Worm (Caenorhabditis elegans) whole organism, L3 larva: Measurements from ENCODE around the gene gly-1.

Experiments used
- R02D3.7 ChIP-seq: fragments of 150-350 bp; optimal IDR thresholded peaks from 2 replicates; lab custom pipeline; 2014; ENCODE audit warnings: missing biosample characterization, missing genetic modification characterization
- ZK546.5 ChIP-seq: sonication (generic microtip); optimal IDR thresholded peaks from 2 replicates; lab custom pipeline; 2017; ENCODE audit warnings: missing biosample characterization, missing genetic modification characterization
- daf-12 ChIP-seq: fragments of 150-350 bp; optimal IDR thresholded peaks from 2 replicates; lab custom pipeline; 2014; ENCODE audit warnings: missing biosample characterization, missing genetic modification reagents, missing genetic modification characterization
- elt-1 ChIP-seq: fragments of 150-350 bp; optimal IDR thresholded peaks from 2 replicates; lab custom pipeline; 2014; ENCODE audit warnings: missing biosample characterization, missing genetic modification characterization
- elt-2 ChIP-seq: sonication (generic microtip); optimal IDR thresholded peaks from 2 replicates; lab custom pipeline; 2016; ENCODE audit warnings: missing genetic modification reagents, mild to moderate bottlenecking, missing genetic modification characterization, missing compliant biosample characterization
- eor-1 ChIP-seq, 2 experiments: fragments of 150-350 bp; optimal IDR thresholded peaks; 2 replicates each; lab custom pipeline; 2014 to 2018; ENCODE audit warnings: missing biosample characterization in 2 of 2, missing genetic modification characterization in 2 of 2
- hmg-11 ChIP-seq: sonication (generic microtip); optimal IDR thresholded peaks from 2 replicates; lab custom pipeline; 2016; ENCODE audit warnings: missing genetic modification characterization, missing compliant biosample characterization
- jun-1 ChIP-seq: fragments of 150-350 bp; optimal IDR thresholded peaks from 2 replicates; lab custom pipeline; 2014; ENCODE audit warnings: missing biosample characterization, missing genetic modification reagents, missing genetic modification characterization
- lin-15B ChIP-seq: fragments of 150-350 bp; optimal IDR thresholded peaks from 2 replicates; lab custom pipeline; 2014; ENCODE audit warnings: missing biosample characterization, missing genetic modification characterization
- lin-39 ChIP-seq: fragments of 150-350 bp; optimal IDR thresholded peaks from 2 replicates; lab custom pipeline; 2018; ENCODE audit warnings: missing biosample characterization, missing genetic modification reagents, missing genetic modification characterization
- mdl-1 ChIP-seq: fragments of 150-350 bp; optimal IDR thresholded peaks from 2 replicates; lab custom pipeline; 2014; ENCODE audit warnings: missing biosample characterization, missing genetic modification characterization
- nfya-1 ChIP-seq: sonication (generic microtip); optimal IDR thresholded peaks from 2 replicates; lab custom pipeline; 2017; ENCODE audit warnings: missing genetic modification characterization, mild to moderate bottlenecking, missing compliant biosample characterization, antibody characterized with exemption, moderate library complexity; ENCODE audit not compliant: insufficient read depth
- nhr-11 ChIP-seq: fragments of 150-350 bp; optimal IDR thresholded peaks from 2 replicates; lab custom pipeline; 2014; ENCODE audit warnings: missing biosample characterization, missing genetic modification characterization
- nhr-12 ChIP-seq: fragments of 150-350 bp; optimal IDR thresholded peaks from 2 replicates; lab custom pipeline; 2014; ENCODE audit warnings: missing biosample characterization, missing genetic modification characterization
- nhr-23 ChIP-seq: fragments of 150-350 bp; optimal IDR thresholded peaks from 2 replicates; lab custom pipeline; 2014; ENCODE audit warnings: missing biosample characterization, missing genetic modification reagents, missing genetic modification characterization
- nhr-237 ChIP-seq: fragments of 150-350 bp; optimal IDR thresholded peaks from 2 replicates; lab custom pipeline; 2014; ENCODE audit warnings: missing biosample characterization, missing genetic modification characterization
- nhr-25 ChIP-seq: sonication (generic microtip); optimal IDR thresholded peaks from 2 replicates; lab custom pipeline; 2017; ENCODE audit warnings: missing biosample characterization, missing genetic modification characterization
- nhr-43 ChIP-seq: sonication (generic microtip); optimal IDR thresholded peaks from 2 replicates; lab custom pipeline; 2016; ENCODE audit warnings: mild to moderate bottlenecking, missing genetic modification characterization, missing compliant biosample characterization; ENCODE audit not compliant: poor library complexity, severe bottlenecking
- nhr-77 ChIP-seq: fragments of 150-350 bp; optimal IDR thresholded peaks from 2 replicates; lab custom pipeline; 2014; ENCODE audit warnings: missing biosample characterization, missing genetic modification characterization
- pha-4 ChIP-seq: fragments of 150-350 bp; optimal IDR thresholded peaks from 2 replicates; lab custom pipeline; 2014; ENCODE audit warnings: missing biosample characterization, missing genetic modification reagents, missing genetic modification characterization
- pqm-1 ChIP-seq: fragments of 150-350 bp; optimal IDR thresholded peaks from 2 replicates; lab custom pipeline; 2017; ENCODE audit warnings: missing biosample characterization, missing genetic modification characterization, inconsistent platforms
- snpc-4 ChIP-seq: fragments of 150-350 bp; optimal IDR thresholded peaks from 2 replicates; lab custom pipeline; 2014; ENCODE audit warnings: missing biosample characterization, missing genetic modification characterization
- unc-39 ChIP-seq: sonication (generic microtip); optimal IDR thresholded peaks from 4 replicates; lab custom pipeline; 2017; ENCODE audit warnings: missing biosample characterization, missing genetic modification characterization

gly-1 gene

DNA sequence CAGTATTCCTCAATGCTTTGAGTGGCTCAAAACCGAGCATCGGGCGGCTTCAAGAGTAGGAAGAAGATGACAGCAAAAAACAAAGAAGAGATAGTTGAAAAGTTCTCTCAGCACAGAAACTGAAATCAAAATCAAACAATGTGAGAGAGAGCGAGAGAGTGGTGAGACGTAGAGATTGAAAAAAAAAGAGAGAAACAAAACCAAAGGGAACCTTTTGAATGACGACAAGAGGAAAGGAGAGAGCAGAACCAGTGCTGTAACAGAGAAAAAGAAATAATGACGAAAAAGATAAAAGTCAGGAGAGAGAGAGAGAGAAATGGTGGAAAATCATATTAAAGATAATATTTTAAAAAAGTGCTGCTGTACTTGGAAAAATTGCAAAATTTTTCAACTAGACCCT lies 34.8 kb downstream of the gly-1 start:
- TF ChIP-seq eor-1 (tag; optimal IDR thresholded peaks at IDR 0.05; lab: Kevin White, UChicago) (no peak), elt-2 (tag; lab: Kevin White, UChicago) (peak; percentile 55), R02D3.7 (tag; lab: Kevin White, UChicago) (no peak), nfya-1 (peak; percentile 43), hmg-11 (tag; lab: Kevin White, UChicago) (peak; percentile 35), pha-4 (tag; lab: Kevin White, UChicago) (peak; percentile 57), pqm-1 (peak; percentile 64)

DNA sequence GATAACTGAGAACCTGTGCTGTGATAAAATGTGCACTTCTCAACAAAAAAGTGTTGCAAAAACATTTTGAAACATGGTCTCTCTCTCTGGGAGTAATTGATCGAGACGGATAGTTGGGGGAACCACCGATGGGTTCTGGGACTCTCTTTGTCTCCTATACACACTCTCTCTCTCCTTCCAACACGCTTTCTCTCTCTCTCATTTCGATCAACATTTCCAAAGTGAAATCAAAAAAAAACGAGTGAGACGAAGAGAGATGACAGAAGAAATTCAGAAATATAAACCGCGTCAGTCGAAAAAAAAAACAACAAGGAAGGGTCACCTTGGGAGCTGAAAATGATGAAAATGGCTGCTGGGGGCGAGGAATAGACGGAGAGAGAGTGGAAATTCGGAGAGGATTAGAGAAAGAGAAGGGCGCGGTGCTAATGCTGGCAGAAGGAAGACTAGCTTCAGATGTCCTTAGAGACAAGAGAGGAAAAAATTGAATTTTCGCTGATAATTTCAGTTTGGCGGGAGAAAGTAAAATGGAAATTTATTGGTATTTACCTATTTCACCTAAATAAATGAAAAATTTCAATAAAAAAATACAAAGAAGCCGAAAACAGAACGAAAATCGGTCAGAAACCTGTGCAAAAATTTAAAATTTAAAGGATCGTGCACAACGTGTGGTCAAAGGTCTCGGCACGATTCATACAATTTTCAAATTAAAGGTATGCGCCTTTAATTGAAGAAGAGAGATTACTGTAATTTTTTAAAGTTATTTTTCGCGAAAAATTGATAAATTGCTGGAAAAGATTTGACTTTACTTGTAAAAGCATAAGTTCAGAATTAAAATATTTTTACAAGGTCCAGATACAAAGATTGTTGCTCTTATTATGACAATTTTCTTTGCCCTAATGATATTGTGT lies 39.0 kb downstream of the gly-1 start:
- TF ChIP-seq hmg-11 (tag; lab: Kevin White, UChicago), result peak; percentile 58
- TF ChIP-seq nhr-25, result peak; percentile 55
- TF ChIP-seq daf-12 (tag; lab: Kevin White, UChicago), result no peak

DNA sequence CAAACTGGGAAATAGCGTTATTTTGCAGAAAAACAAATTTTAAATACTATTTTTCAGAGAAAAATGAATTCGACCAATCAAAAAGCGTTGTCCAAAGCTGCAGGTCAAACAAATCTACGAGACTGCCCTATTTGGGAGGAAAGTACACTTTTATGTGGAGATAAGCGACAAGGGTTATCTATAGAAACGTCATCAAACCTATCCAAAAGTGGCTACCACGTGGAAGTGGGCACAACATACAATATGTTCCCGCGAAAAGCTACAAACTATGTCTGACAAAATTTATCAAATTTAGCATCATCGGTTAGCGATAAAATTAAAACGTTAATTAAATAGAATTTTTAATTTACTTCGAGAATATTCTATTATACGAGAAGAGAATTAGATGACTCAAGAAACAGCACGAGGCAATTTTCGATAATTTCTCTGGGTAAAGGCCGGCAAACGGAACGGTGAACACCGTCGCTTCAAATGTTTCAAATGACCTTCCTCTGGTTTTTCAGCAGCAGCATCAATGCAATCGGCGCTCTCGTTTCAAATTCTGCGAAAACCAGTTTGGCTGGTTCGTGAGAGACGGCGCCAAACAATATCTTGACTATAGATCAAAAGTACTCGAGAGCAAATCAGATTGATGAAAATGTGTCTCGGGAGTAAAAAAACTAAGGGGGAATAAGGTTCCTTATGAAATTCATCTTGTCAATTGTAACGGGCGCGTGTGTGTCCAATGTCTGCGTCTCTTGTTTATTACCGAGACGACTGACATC lies 40.1 kb downstream of the gly-1 start:
- TF ChIP-seq pqm-1 (peak; percentile 23), nhr-43 (tag; lab: Kevin White, UChicago) (peak; percentile 32), nhr-237 (no peak), nfya-1 (peak; percentile 3), nhr-77 (tag; lab: Kevin White, UChicago) (no peak), nhr-23 (tag; lab: Kevin White, UChicago) (peak; percentile 1), nhr-12 (tag; lab: Kevin White, UChicago) (no peak), elt-1 (tag; lab: Kevin White, UChicago) (peak; percentile 78), hmg-11 (tag; lab: Kevin White, UChicago) (no peak), unc-39 (tag; lab: Kevin White, UChicago) (no peak), lin-39 (tag; lab: Kevin White, UChicago) (peak; percentile 28), lin-15B (tag; lab: Kevin White, UChicago) (no peak), elt-2 (tag; lab: Kevin White, UChicago) (peak; percentile 85), nhr-11 (tag; lab: Kevin White, UChicago) (no peak), nhr-25 (peak; percentile 80)

DNA sequence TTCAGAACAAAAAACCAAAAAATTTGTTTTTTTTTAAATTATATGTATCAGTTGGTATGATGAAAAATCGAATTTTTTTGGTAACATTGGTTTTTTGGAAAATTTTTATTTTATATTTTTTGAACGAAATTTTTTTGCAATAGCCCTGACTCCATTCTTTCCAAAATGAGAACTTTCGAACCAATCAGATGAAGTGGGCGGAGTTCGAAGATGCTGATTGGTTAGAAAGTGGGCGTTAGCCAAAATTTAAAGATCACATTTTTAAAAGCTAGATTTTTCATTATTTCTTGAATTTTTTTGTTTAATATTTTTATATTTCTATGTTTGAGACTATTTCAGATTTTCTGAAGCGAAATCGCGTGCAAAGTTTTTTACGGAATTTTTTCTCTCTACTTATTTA lies 40.7 kb downstream of the gly-1 start:
- TF ChIP-seq ZK546.5 (tag; lab: Kevin White, UChicago), result no peak
- TF ChIP-seq nhr-25, result no peak
- peak; percentile 99 for TF ChIP-seq nfya-1
- TF ChIP-seq, all 47 proteins: peak for 1

DNA sequence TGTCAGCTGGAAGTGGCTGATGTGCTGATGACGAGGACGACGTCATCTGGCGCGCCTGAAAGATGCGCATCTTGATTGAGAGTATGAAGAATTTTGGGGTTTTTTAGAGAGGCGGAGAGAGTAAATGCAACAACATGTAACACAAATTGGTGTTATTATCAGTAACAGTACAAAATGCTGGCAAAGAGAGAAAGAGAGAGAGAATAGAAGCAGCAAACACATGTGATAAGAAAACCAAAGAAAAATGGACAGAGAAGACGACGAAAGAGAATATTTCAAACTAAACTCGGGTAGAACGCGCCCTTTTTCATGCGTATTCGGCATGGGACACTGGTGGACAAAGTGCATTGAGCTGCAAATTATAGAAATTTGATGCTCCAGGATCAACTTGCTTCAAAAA lies 41.2 kb downstream of the gly-1 start, which contains the start of gene M106.3:
M106.3 (minus strand) TSS at position 70 of the 400 bp plus-strand sequence.
- peak; percentile 9 for TF ChIP-seq pha-4 (tag; lab: Kevin White, UChicago)
- TF ChIP-seq jun-1 (tag; lab: Kevin White, UChicago), result peak; percentile 13
- TF ChIP-seq nhr-12 (tag; lab: Kevin White, UChicago), result no peak
- TF ChIP-seq elt-2 (tag; lab: Kevin White, UChicago), result peak; percentile 74
- TF ChIP-seq pqm-1, result peak; percentile 51

DNA sequence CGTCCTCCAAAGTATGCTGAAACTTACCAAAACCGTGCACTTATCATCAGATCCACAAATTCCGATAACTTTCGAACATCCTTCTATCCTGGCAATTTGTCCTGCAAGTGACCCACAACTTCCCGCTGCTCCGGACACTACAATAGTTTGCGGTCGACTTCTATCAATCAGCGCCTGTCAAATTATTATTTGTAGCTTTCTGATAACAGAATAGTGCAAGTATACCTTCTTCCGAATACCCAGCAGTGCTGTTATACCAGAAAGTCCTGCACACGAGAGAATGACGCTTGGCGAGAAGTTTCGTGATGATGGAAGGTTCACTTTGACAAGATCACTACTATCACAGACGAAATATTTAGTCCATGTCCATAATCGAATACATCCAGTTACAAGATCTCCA lies 42.6 kb downstream of the gly-1 start:
- TF ChIP-seq mdl-1 (no peak), lin-39 (tag; lab: Kevin White, UChicago) (no peak), elt-2 (tag; lab: Kevin White, UChicago) (peak; percentile 3), nfya-1 (no peak)
- TF ChIP-seq, all 47 proteins: peak for 1

DNA sequence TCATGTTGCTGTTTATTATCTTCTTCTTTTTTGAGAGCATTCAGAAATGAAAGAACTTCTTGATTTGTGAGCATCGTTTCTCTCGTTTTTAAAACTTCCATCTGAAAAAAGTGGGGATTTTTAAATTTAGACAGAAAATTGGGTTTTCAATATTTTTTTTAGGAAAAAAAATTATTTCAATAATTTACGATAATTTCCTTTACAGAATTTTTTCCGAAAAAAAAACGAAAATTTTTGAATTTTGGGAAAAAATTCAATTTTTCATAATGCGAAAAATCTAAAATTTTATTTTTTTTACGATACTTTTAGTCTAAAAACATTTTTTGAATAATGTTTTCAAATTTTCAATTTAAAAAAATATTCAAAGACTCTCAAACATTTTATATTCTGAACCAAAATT lies 44.9 kb downstream of the gly-1 start, which contains the start of gene M106.7:
M106.7 (minus strand) TSS at position 101 of the 400 bp plus-strand sequence.
- no peak for TF ChIP-seq elt-2 (tag; lab: Kevin White, UChicago)
- TF ChIP-seq snpc-4 (tag; lab: Kevin White, UChicago), result no peak
